Worm (Caenorhabditis elegans) whole organism, L4 larva: Measurements from ENCODE around the gene C08G9.2.

Experiments
- F26F4.8 ChIP-seq: fragments of 200-800 bp; sonication (Bioruptor generic); conservative IDR thresholded peaks from 2 replicates; pipeline ENCODE4 v1.3.6; 2022; ENCODE audit warnings: missing genetic modification characterization, missing compliant biosample characterization
- T20F7.1 ChIP-seq: fragments of 200-800 bp; sonication (Bioruptor generic); optimal IDR thresholded peaks from 2 replicates; lab custom pipeline; 2018; ENCODE audit warnings: mild to moderate bottlenecking, missing genetic modification characterization, missing compliant biosample characterization
- T26A8.4 ChIP-seq: fragments of 200-800 bp; sonication (Bioruptor generic); IDR thresholded peaks from 2 replicates; pipeline ENCODE4 v1.3.6; 2022; ENCODE audit warnings: missing genetic modification characterization, missing compliant biosample characterization
- Y48G9A.11 ChIP-seq: fragments of 200-800 bp; sonication (Bioruptor generic); IDR thresholded peaks from 2 replicates; pipeline ENCODE4 v1.3.6; 2022; ENCODE audit warnings: missing genetic modification reagents, missing genetic modification characterization, missing compliant biosample characterization
- aha-1 ChIP-seq: fragments of 150-350 bp; peaks from one replicate; lab custom pipeline; 2014; ENCODE audit warnings: missing biosample characterization, missing genetic modification characterization
- ama-1 ChIP-seq: fragments of 150-350 bp; optimal IDR thresholded peaks from 2 replicates; lab custom pipeline; 2014; ENCODE audit warnings: inconsistent platforms, mixed read lengths
- ceh-20 ChIP-seq: fragments of 200-800 bp; sonication (Bioruptor generic); IDR thresholded peaks from 2 replicates; pipeline ENCODE4 v1.3.6; 2022; ENCODE audit warnings: missing genetic modification reagents, missing genetic modification characterization, missing compliant biosample characterization
- ceh-82 ChIP-seq: sonication (generic microtip); optimal IDR thresholded peaks from 2 replicates; lab custom pipeline; 2017; ENCODE audit warnings: missing biosample characterization, missing genetic modification characterization
- ces-1 ChIP-seq: fragments of 150-350 bp; sonication (generic microtip); optimal IDR thresholded peaks from 4 replicates; lab custom pipeline; 2014; ENCODE audit warnings: missing biosample characterization, missing genetic modification reagents, missing genetic modification characterization
- daf-12 ChIP-seq: fragments of 150-350 bp; optimal IDR thresholded peaks from 2 replicates; lab custom pipeline; 2014; ENCODE audit warnings: missing biosample characterization, missing genetic modification reagents, missing genetic modification characterization
- daf-19 ChIP-seq: fragments of 200-800 bp; sonication (Bioruptor generic); conservative IDR thresholded peaks from 2 replicates; pipeline ENCODE4 v1.3.6; 2022; ENCODE audit warnings: missing genetic modification characterization, missing compliant biosample characterization
- daf-8 ChIP-seq: fragments of 200-800 bp; sonication (Bioruptor generic); IDR thresholded peaks from 2 replicates; pipeline ENCODE4 v1.3.6; 2022; ENCODE audit warnings: missing genetic modification characterization, missing compliant biosample characterization
- dmd-6 ChIP-seq: fragments of 200-800 bp; sonication (Bioruptor generic); IDR thresholded peaks from 2 replicates; pipeline ENCODE4 v1.3.6; 2022; ENCODE audit warnings: missing genetic modification reagents, missing genetic modification characterization, missing compliant biosample characterization
- egl-27 ChIP-seq: sonication (generic microtip); optimal IDR thresholded peaks from 3 replicates; lab custom pipeline; 2017; ENCODE audit warnings: missing biosample characterization, missing genetic modification reagents, missing genetic modification characterization
- gei-8 ChIP-seq: fragments of 200-800 bp; sonication (Bioruptor generic); optimal IDR thresholded peaks from 2 replicates; lab custom pipeline; 2018; ENCODE audit warnings: mild to moderate bottlenecking, missing genetic modification characterization, missing compliant biosample characterization
- hlh-11 ChIP-seq: fragments of 200-800 bp; sonication (Bioruptor generic); optimal IDR thresholded peaks from 2 replicates; lab custom pipeline; 2018; ENCODE audit warnings: mild to moderate bottlenecking, missing genetic modification characterization, missing compliant biosample characterization
- hlh-30 ChIP-seq: sonication (generic microtip); optimal IDR thresholded peaks from 2 replicates; lab custom pipeline; 2017; ENCODE audit warnings: antibody characterized with exemption, mild to moderate bottlenecking, missing genetic modification characterization, missing compliant biosample characterization; ENCODE audit not compliant: insufficient read depth
- hmg-1.1 ChIP-seq: fragments of 200-800 bp; sonication (Bioruptor generic); IDR thresholded peaks from 2 replicates; pipeline ENCODE4 v1.3.6; 2022; ENCODE audit warnings: missing genetic modification reagents, missing genetic modification characterization, missing compliant biosample characterization
- lin-29 ChIP-seq: fragments of 200-800 bp; sonication (Bioruptor generic); IDR thresholded peaks from 2 replicates; pipeline ENCODE4 v1.3.6; 2022; ENCODE audit warnings: missing genetic modification reagents, missing genetic modification characterization, missing compliant biosample characterization
- lin-39 ChIP-seq: fragments of 150-350 bp; optimal IDR thresholded peaks from 2 replicates; lab custom pipeline; 2014; ENCODE audit warnings: missing biosample characterization, missing genetic modification reagents, missing genetic modification characterization
- mdt-29 ChIP-seq: fragments of 200-800 bp; sonication (Bioruptor generic); IDR thresholded peaks from 2 replicates; pipeline ENCODE4 v1.3.6; 2022; ENCODE audit warnings: missing genetic modification reagents, missing genetic modification characterization, missing compliant biosample characterization
- mep-1 ChIP-seq: fragments of 150-350 bp; sonication (generic microtip); optimal IDR thresholded peaks from 3 replicates; lab custom pipeline; 2014; ENCODE audit warnings: missing biosample characterization, missing genetic modification characterization
- mxl-2 ChIP-seq: fragments of 200-800 bp; sonication (Bioruptor generic); conservative IDR thresholded peaks from 2 replicates; pipeline ENCODE4 v1.3.6; 2022; ENCODE audit warnings: missing genetic modification reagents, missing genetic modification characterization, missing compliant biosample characterization
- mxl-3 ChIP-seq: fragments of 200-800 bp; sonication (Bioruptor generic); optimal IDR thresholded peaks from 2 replicates; lab custom pipeline; 2018; ENCODE audit warnings: mild to moderate bottlenecking, missing genetic modification characterization, missing compliant biosample characterization
- nhr-11 ChIP-seq: fragments of 150-350 bp; optimal IDR thresholded peaks from 2 replicates; lab custom pipeline; 2014; ENCODE audit warnings: missing biosample characterization, missing genetic modification characterization
- nhr-111 ChIP-seq: fragments of 200-800 bp; sonication (Bioruptor generic); optimal IDR thresholded peaks from 2 replicates; lab custom pipeline; 2018; ENCODE audit warnings: mild to moderate bottlenecking, missing genetic modification characterization, missing compliant biosample characterization
- nhr-28 ChIP-seq: fragments of 150-350 bp; optimal IDR thresholded peaks from 2 replicates; lab custom pipeline; 2014; ENCODE audit warnings: missing biosample characterization, missing genetic modification characterization
- nhr-42 ChIP-seq: fragments of 200-800 bp; sonication (Bioruptor generic); IDR thresholded peaks from 2 replicates; pipeline ENCODE4 v1.3.6; 2022; ENCODE audit warnings: missing genetic modification characterization, missing compliant biosample characterization
- pqm-1 ChIP-seq: sonication (generic microtip); optimal IDR thresholded peaks from 2 replicates; lab custom pipeline; 2017; ENCODE audit warnings: missing biosample characterization, missing genetic modification characterization
- sdz-12 ChIP-seq: fragments of 200-800 bp; sonication (Bioruptor generic); optimal IDR thresholded peaks from 2 replicates; lab custom pipeline; 2018; ENCODE audit warnings: mild to moderate bottlenecking, missing genetic modification characterization, missing compliant biosample characterization
- skn-1 ChIP-seq: fragments of 150-350 bp; optimal IDR thresholded peaks from 2 replicates; lab custom pipeline; 2014; ENCODE audit warnings: missing biosample characterization, missing genetic modification characterization
- snpc-1.2 ChIP-seq: fragments of 200-800 bp; sonication (Bioruptor generic); IDR thresholded peaks from 2 replicates; pipeline ENCODE4 v1.3.6; 2022; ENCODE audit warnings: missing genetic modification reagents, missing genetic modification characterization, missing compliant biosample characterization
- tag-97 ChIP-seq: fragments of 200-800 bp; sonication (Bioruptor generic); IDR thresholded peaks from 2 replicates; pipeline ENCODE4 v1.3.6; 2022; ENCODE audit warnings: missing genetic modification characterization, missing compliant biosample characterization
- unc-130 ChIP-seq: sonication (generic microtip); optimal IDR thresholded peaks from 2 replicates; lab custom pipeline; 2016; ENCODE audit warnings: missing genetic modification reagents, missing genetic modification characterization, missing compliant biosample characterization
- zag-1 ChIP-seq: fragments of 150-350 bp; optimal IDR thresholded peaks from 2 replicates; lab custom pipeline; 2014; ENCODE audit warnings: missing biosample characterization, missing genetic modification characterization
- zfp-2 ChIP-seq: sonication (generic microtip); optimal IDR thresholded peaks from 2 replicates; lab custom pipeline; 2016; ENCODE audit warnings: mild to moderate bottlenecking, missing genetic modification characterization, missing compliant biosample characterization
- zfp-3 ChIP-seq: fragments of 200-800 bp; sonication (Bioruptor generic); conservative IDR thresholded peaks from 2 replicates; pipeline ENCODE4 v1.3.6; 2022; ENCODE audit warnings: missing genetic modification reagents, missing genetic modification characterization, missing compliant biosample characterization
- ztf-11 ChIP-seq: fragments of 150-350 bp; optimal IDR thresholded peaks from 2 replicates; lab custom pipeline; 2014; ENCODE audit warnings: missing biosample characterization, missing genetic modification characterization
- ztf-7 ChIP-seq: fragments of 150-350 bp; optimal IDR thresholded peaks from 2 replicates; lab custom pipeline; 2014; ENCODE audit warnings: missing biosample characterization, missing genetic modification characterization

Gene C08G9.2

DNA sequence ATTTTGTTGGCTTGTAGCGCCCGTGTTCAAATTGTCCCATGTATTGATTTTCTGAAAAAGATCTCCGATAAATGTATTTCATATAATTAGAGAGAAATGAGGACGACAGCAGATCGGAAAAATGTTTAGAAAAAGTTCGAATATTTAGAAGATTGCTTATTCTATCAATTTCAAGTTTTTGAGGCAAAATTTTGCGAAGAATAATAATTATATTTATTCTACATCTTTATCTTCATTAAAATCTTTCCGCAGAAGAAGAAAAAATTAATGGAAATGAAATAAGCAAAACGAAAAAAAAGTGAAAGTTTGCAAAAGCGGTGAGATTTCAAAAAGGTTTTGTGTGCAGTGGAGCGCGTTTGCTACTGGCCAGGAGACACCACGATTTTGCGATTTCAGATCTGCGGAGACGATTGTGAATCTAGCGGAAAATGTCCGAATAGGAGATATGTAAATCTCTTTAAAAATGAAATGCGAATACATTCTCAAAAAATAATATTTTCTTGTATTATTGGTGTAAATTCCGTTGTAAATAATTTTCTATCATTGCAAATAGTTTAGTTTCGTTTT, 18.5 kb downstream of the C08G9.2 start, which contains the start of gene nrde-4 (continued):
- TF ChIP-seq daf-12 (tag; lab: Kevin White, UChicago) (no peak), unc-130 (GFP tag; lab: Kevin White, UChicago) (peak; percentile 55), skn-1 (no peak), lin-29 (no peak), nhr-11 (peak; percentile 46), zfp-3 (GFP tag; lab: Robert Waterston, UW) (no peak), ceh-20 (GFP tag; lab: Robert Waterston, UW) (no peak), hlh-11 (tag; lab: Kevin White, UChicago) (peak; percentile 63), dmd-6 (GFP tag; lab: Robert Waterston, UW) (no peak; the same call in 1 of the 2 replicates), Y48G9A.11 (GFP tag; lab: Robert Waterston, UW) (no peak), gei-8 (GFP tag; lab: Kevin White, UChicago) (no peak), mep-1 (tag; lab: Kevin White, UChicago) (peak; percentile 82), lin-39 (no peak), nhr-111 (no peak), T20F7.1 (GFP tag; lab: Kevin White, UChicago) (peak; percentile 15), F26F4.8 (GFP tag; lab: Robert Waterston, UW) (no peak), hlh-30 (tag; lab: Kevin White, UChicago) (peak; percentile 49), daf-8 (GFP tag; lab: Robert Waterston, UW) (no peak), aha-1 (tag; lab: Kevin White, UChicago) (no peak), mxl-2 (GFP tag; lab: Robert Waterston, UW) (no peak), daf-19 (no peak), mxl-3 (GFP tag; lab: Kevin White, UChicago) (peak; percentile 24), mdt-29 (GFP tag; lab: Robert Waterston, UW) (no peak), ceh-82 (tag; lab: Kevin White, UChicago) (no peak), sdz-12 (GFP tag; lab: Kevin White, UChicago) (no peak), ztf-7 (no peak)

DNA sequence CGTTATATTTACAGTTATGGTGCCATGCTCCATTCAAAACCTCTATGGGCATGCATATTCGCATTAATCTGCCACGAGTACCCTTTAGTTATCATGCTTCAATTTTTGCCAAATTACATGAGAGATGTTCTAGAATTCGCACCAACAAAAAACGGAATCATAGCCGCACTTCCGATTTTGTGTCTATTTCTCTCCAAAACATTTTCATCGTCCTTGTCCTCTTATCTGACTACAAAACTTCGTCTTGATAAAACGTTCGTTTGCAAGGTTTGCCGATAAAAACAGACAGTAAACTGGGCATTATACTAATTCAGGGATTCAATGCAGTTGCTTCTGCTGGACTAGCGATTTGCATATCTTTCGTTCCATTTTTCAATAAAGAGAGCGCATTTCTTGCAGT, 19.6 kb downstream of the C08G9.2 start:
- TF ChIP-seq zfp-2 (tag; lab: Kevin White, UChicago) (no peak), zag-1 (tag; lab: Kevin White, UChicago) (no peak), pqm-1 (tag; lab: Kevin White, UChicago) (peak; percentile 23), nhr-28 (peak; percentile 73), nhr-42 (no peak), egl-27 (tag; lab: Kevin White, UChicago) (no peak), ama-1 (lab: Kevin White, UChicago) (no peak)
- TF ChIP-seq, all 104 proteins: peak for 2

- TF ChIP-seq snpc-1.2: no peak
- TF ChIP-seq mep-1 (tag; lab: Kevin White, UChicago): no peak
- TF ChIP-seq nhr-28: peak; percentile 83
- TF ChIP-seq skn-1: no peak
- TF ChIP-seq hmg-1.1 (GFP tag; lab: Robert Waterston, UW): no peak
- no peak for TF ChIP-seq aha-1 (tag; lab: Kevin White, UChicago)
- no peak for TF ChIP-seq sdz-12 (GFP tag; lab: Kevin White, UChicago)
- TF ChIP-seq tag-97 (GFP tag; lab: Robert Waterston, UW): no peak
- TF ChIP-seq ces-1 (GFP tag; lab: Kevin White, UChicago): no peak
Measured at ce11 chrIV:7651120-7651519, 21.7 kb downstream of the C08G9.2 start, which contains the start of gene cima-1. Gene cima-1, plus strand, starts transcription at chrIV:7651459.

DNA sequence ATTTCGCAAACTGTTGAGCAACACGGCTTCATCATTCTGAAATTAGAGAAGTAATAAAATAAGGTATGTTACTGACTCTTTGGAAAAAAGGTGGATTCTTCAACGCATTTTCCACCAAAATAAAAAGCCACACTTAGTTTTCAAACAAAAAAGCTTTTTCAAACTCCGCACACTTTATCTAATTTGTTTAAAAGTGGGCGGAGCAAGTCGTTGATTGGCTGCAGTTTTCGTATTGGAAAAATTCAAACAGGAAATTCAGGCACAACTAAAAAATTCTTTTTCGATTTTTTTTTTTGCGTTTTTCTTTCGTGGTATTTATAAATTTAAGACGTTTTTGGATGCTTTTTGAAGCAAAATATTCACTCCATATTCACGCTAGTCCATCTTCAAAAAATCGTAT, 22.3 kb downstream of the C08G9.2 start:
- no peak for TF ChIP-seq T26A8.4
- no peak for TF ChIP-seq ztf-11 (tag; lab: Kevin White, UChicago)
- TF ChIP-seq nhr-42: no peak
- no peak for TF ChIP-seq lin-29
- TF ChIP-seq nhr-11: no peak
